Worm (Caenorhabditis elegans) whole organism, early embryonic: ENCODE data around the gene srx-62.

Experiments used
- B0310.2 ChIP-seq: sonication (generic microtip); optimal IDR thresholded peaks from 2 replicates; lab custom pipeline; 2016; ENCODE audit warnings: mild to moderate bottlenecking, missing genetic modification characterization, missing compliant biosample characterization
- F13C5.2 ChIP-seq: sonication (generic microtip); optimal IDR thresholded peaks from 2 replicates; lab custom pipeline; 2017; ENCODE audit warnings: mild to moderate bottlenecking, missing genetic modification characterization, inconsistent platforms, missing compliant biosample characterization
- aly-1 ChIP-seq: sonication (generic microtip); optimal IDR thresholded peaks from 2 replicates; lab custom pipeline; 2016; ENCODE audit warnings: missing genetic modification characterization, missing compliant biosample characterization
- ama-1 ChIP-seq: fragments of 150-350 bp; optimal IDR thresholded peaks from 2 replicates; lab custom pipeline; 2014
- ceh-13 ChIP-seq: fragments of 200-800 bp; sonication (Bioruptor generic); optimal IDR thresholded peaks from 2 replicates; lab custom pipeline; 2018; ENCODE audit warnings: mild to moderate bottlenecking, missing genetic modification characterization, missing compliant biosample characterization
- ceh-36 ChIP-seq: sonication (generic microtip); optimal IDR thresholded peaks from 2 replicates; lab custom pipeline; 2016; ENCODE audit warnings: missing genetic modification characterization, inconsistent platforms, missing compliant biosample characterization
- ets-7 ChIP-seq: sonication (generic microtip); optimal IDR thresholded peaks from 2 replicates; lab custom pipeline; 2016; ENCODE audit warnings: missing genotype, missing genetic modification characterization, missing compliant biosample characterization
- flt-1 ChIP-seq: fragments of 200-800 bp; sonication (Bioruptor generic); IDR thresholded peaks from 2 replicates; pipeline ENCODE4 v1.3.6; 2022; ENCODE audit warnings: missing genetic modification characterization, missing compliant biosample characterization
- hmbx-1 ChIP-seq: sonication (generic microtip); optimal IDR thresholded peaks from 2 replicates; lab custom pipeline; 2016; ENCODE audit warnings: mild to moderate bottlenecking, missing genetic modification characterization, missing compliant biosample characterization
- hmg-4 ChIP-seq: fragments of 200-800 bp; sonication (Bioruptor generic); optimal IDR thresholded peaks from 2 replicates; lab custom pipeline; 2018; ENCODE audit warnings: mild to moderate bottlenecking, missing genetic modification characterization, missing compliant biosample characterization
- hnd-1 ChIP-seq: sonication (generic microtip); optimal IDR thresholded peaks from 2 replicates; lab custom pipeline; 2016; ENCODE audit warnings: missing genetic modification characterization, missing compliant biosample characterization
- pes-1 ChIP-seq: fragments of 200-800 bp; sonication (Bioruptor generic); IDR thresholded peaks from 2 replicates; pipeline ENCODE4 v1.3.6; 2022; ENCODE audit warnings: missing genetic modification reagents, missing genetic modification characterization, missing compliant biosample characterization
- scrt-1 ChIP-seq: fragments of 200-800 bp; sonication (Bioruptor generic); IDR thresholded peaks from 2 replicates; pipeline ENCODE4 v1.3.6; 2022; ENCODE audit warnings: missing genetic modification characterization, missing compliant biosample characterization
- sea-1 ChIP-seq: fragments of 200-800 bp; sonication (Bioruptor generic); conservative IDR thresholded peaks from 2 replicates; pipeline ENCODE4 v1.3.6; 2022; ENCODE audit warnings: missing genetic modification characterization, missing compliant biosample characterization
- tbx-11 ChIP-seq: fragments of 200-800 bp; sonication (Bioruptor generic); IDR thresholded peaks from 2 replicates; pipeline ENCODE4 v1.3.6; 2022; ENCODE audit warnings: missing genetic modification characterization, missing compliant biosample characterization
- tbx-37 ChIP-seq: fragments of 200-800 bp; sonication (Bioruptor generic); conservative IDR thresholded peaks from 2 replicates; pipeline ENCODE4 v1.3.6; 2022; ENCODE audit warnings: missing genetic modification reagents, missing genetic modification characterization, missing compliant biosample characterization
- tra-4 ChIP-seq: sonication (generic microtip); optimal IDR thresholded peaks from 2 replicates; lab custom pipeline; 2017; ENCODE audit warnings: missing genetic modification characterization, missing compliant biosample characterization

Gene srx-62

DNA sequence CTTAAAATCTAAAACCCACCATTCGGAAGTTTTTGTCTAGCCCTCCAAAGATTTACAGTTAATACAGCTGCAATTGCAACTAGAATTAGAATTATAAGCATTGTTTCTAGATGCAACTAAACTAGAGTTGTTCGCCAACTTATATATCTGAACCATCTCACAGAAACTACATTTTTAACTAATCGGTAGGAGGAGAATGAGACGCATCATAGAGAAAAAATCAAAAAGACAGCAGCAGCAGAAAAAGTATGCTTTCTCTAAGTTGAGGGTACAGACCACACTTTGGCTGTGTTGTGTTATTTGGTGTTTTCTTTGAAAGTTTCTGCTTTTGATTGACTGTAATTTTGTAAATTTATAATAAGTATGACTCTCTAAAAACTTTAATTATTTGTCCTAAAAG lies 32.0 kb downstream of the srx-62 start, which contains the start of gene cyp-34A7:
Gene cyp-34A7 (minus strand): TSS at position 101 of the 400 bp plus-strand sequence.
- TF ChIP-seq pes-1 (GFP tag; lab: Robert Waterston, UW) (no peak), tbx-37 (GFP tag; lab: Robert Waterston, UW) (no peak), ceh-36 (tag; lab: Kevin White, UChicago) (no peak), scrt-1 (GFP tag; lab: Robert Waterston, UW) (no peak), ets-7 (tag; lab: Kevin White, UChicago) (no peak), aly-1 (tag; lab: Kevin White, UChicago) (no peak), tra-4 (tag; lab: Kevin White, UChicago) (no peak), F13C5.2 (tag; lab: Kevin White, UChicago) (no peak), flt-1 (GFP tag; lab: Robert Waterston, UW) (no peak), hmbx-1 (tag; lab: Kevin White, UChicago) (no peak), tbx-11 (GFP tag; lab: Robert Waterston, UW) (no peak), B0310.2 (tag; lab: Kevin White, UChicago) (no peak)

DNA sequence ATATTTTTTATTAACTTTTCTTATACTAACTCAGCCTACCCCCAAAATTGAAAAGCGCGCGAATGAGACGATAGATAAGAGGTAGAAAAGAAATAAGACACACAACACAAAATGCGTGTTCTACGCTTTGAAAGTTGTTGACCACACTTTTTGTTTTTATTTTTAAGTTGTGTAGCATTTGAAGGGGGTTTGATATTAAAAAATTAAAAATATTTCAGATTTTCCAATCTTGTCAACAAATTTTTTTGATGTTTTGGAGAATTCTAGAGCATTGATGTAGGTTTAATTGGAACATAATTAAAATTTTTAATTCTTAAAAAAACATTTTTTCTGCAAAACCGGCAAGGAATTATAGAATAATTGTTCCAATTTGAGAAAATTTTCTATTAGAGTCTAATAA lies 34.5 kb downstream of the srx-62 start, which contains the start of gene cyp-34A6:
Gene cyp-34A6 (minus strand): TSS at position 101 of the 400 bp plus-strand sequence.
- TF ChIP-seq hnd-1 (tag; lab: Kevin White, UChicago) = no peak
- TF ChIP-seq tbx-11 (GFP tag; lab: Robert Waterston, UW) = no peak
- no peak for TF ChIP-seq pes-1 (GFP tag; lab: Robert Waterston, UW)
- TF ChIP-seq aly-1 (tag; lab: Kevin White, UChicago) = no peak
- no peak for TF ChIP-seq scrt-1 (GFP tag; lab: Robert Waterston, UW)
- no peak for TF ChIP-seq ets-7 (tag; lab: Kevin White, UChicago)
- TF ChIP-seq tra-4 (tag; lab: Kevin White, UChicago) = no peak
- no peak for TF ChIP-seq hmbx-1 (tag; lab: Kevin White, UChicago)
- TF ChIP-seq ama-1 (lab: Kevin White, UChicago) = no peak
- TF ChIP-seq flt-1 (GFP tag; lab: Robert Waterston, UW) = no peak

DNA sequence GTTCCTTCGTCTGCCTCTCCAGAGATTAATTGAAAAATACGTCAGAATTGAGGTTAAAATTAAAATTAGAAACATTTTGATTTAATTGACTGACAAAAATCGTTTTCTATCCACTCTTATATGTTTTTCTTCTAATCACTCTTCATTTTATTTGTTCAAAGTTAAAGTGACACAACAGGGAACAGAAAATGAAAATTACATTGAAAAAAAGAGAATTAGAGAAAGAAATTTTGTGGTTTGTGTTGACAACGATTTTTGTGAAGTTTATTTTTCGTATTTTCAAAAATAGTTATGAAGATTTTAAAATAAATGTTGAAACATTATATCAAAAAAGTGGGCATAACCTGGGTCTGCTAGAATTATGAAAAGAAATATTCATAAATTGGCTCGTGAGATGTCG lies 38.1 kb downstream of the srx-62 start, which contains the start of gene cyp-34A5:
Gene cyp-34A5 (minus strand): TSS at position 101 of the 400 bp plus-strand sequence.
- TF ChIP-seq hmg-4 (GFP tag; lab: Kevin White, UChicago) (no peak), ceh-36 (tag; lab: Kevin White, UChicago) (no peak), sea-1 (GFP tag; lab: Robert Waterston, UW) (no peak), ceh-13 (GFP tag; lab: Kevin White, UChicago) (no peak), tbx-37 (GFP tag; lab: Robert Waterston, UW) (no peak), pes-1 (GFP tag; lab: Robert Waterston, UW) (no peak), B0310.2 (tag; lab: Kevin White, UChicago) (no peak), scrt-1 (GFP tag; lab: Robert Waterston, UW) (no peak), flt-1 (GFP tag; lab: Robert Waterston, UW) (no peak)

DNA sequence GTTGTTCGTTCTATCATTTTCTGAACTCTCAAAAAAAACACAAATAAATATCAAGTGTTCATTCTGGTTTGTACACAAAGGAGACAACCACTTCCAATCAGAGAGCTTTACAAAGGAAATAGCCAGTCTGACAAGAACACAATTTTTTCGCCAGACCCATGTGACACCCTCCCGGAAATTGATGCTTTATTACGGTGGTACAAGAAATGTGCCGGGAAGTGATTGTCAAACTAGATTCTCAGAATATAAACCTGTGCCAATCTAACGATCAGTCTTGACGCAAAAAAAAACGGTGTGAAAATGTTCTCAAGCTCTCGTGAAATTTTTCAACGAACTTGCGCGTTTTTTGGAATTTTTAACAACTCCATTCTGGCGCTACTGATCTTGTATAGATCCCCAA lies 42.0 kb downstream of the srx-62 start, which contains the start of gene str-247:
Gene str-247 (plus strand): TSS at position 301 of the 400 bp plus-strand sequence.
- TF ChIP-seq hmg-4 (GFP tag; lab: Kevin White, UChicago) (no peak), ceh-36 (tag; lab: Kevin White, UChicago) (no peak), hmbx-1 (tag; lab: Kevin White, UChicago) (no peak), hnd-1 (tag; lab: Kevin White, UChicago) (no peak)

DNA sequence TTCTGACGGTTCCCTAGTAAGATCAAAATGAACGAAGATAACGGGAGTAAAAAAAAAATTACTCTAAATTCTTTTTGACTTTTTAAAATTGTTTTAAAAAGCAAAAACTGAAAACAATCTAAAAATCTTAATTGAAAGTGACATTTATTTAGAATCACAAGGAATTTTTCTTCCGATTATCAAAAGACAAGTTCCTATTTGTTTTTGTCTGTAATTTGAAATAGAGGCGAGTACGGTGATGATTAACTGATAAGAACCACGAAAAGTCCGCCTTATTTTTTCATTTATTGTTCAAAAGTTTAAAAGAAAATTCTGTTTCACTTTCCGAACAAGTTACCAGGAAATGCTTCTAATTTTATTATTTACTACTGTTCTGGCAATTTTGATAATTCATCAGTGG lies 46.0 kb downstream of the srx-62 start, which contains the start of gene dach-1:
Gene dach-1 (plus strand): TSS at position 301 of the 400 bp plus-strand sequence.
- TF ChIP-seq tbx-11 (GFP tag; lab: Robert Waterston, UW) = no peak
- TF ChIP-seq tra-4 (tag; lab: Kevin White, UChicago) = no peak
- TF ChIP-seq scrt-1 (GFP tag; lab: Robert Waterston, UW) = no peak
- TF ChIP-seq sea-1 (GFP tag; lab: Robert Waterston, UW) = no peak
- no peak for TF ChIP-seq hnd-1 (tag; lab: Kevin White, UChicago)
- TF ChIP-seq ceh-36 (tag; lab: Kevin White, UChicago) = no peak
- no peak for TF ChIP-seq flt-1 (GFP tag; lab: Robert Waterston, UW)

DNA sequence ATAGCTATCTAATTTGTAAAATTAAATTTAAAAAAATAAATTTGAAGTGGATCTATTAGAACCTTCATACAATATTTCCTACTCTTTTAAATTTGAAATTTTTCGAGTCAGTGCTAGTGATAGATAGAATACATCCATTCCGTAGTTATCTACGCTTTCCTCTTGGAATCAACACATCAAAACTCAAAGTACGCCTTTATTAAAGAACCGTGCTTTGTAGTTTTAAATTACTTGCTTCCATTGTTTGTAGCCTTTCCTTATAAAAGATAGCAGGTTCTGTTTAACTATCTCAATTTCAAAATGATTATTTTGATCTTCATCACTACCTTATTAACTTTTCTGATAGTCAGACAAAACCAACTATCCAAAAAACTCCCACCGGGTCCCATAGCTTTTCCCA lies 50.7 kb downstream of the srx-62 start, which contains the start of gene cyp-35B3:
Gene cyp-35B3 (plus strand): TSS at position 301 of the 400 bp plus-strand sequence.
- TF ChIP-seq sea-1 (GFP tag; lab: Robert Waterston, UW) = no peak
- TF ChIP-seq hmg-4 (GFP tag; lab: Kevin White, UChicago) = no peak
- no peak for TF ChIP-seq B0310.2 (tag; lab: Kevin White, UChicago)
- no peak for TF ChIP-seq ceh-13 (GFP tag; lab: Kevin White, UChicago)
- TF ChIP-seq tra-4 (tag; lab: Kevin White, UChicago) = no peak
